Worm (Caenorhabditis elegans) whole organism, L1 larva: ENCODE data around the gene F33C8.4.

Experiments used
- C04F5.9 ChIP-seq: sonication (generic microtip); optimal IDR thresholded peaks from 2 replicates; lab custom pipeline; 2016; ENCODE audit warnings: missing genetic modification characterization, missing compliant biosample characterization
- C34B4.2 ChIP-seq: sonication (generic microtip); optimal IDR thresholded peaks from 2 replicates; lab custom pipeline; 2017; ENCODE audit warnings: mild to moderate bottlenecking, missing genetic modification characterization, missing compliant biosample characterization
- F16B12.6 ChIP-seq: fragments of 150-350 bp; optimal IDR thresholded peaks from 2 replicates; lab custom pipeline; 2014; ENCODE audit warnings: missing biosample characterization, missing genetic modification characterization
- Y116A8C.19 ChIP-seq: sonication (generic microtip); optimal IDR thresholded peaks from 2 replicates; lab custom pipeline; 2016; ENCODE audit warnings: missing compliant biosample characterization, missing genetic modification characterization, borderline replicate concordance
- aha-1 ChIP-seq: fragments of 150-350 bp; optimal IDR thresholded peaks from 2 replicates; lab custom pipeline; 2014; ENCODE audit warnings: missing biosample characterization, missing genetic modification characterization
- alr-1 ChIP-seq: fragments of 200-800 bp; sonication (Bioruptor generic); optimal IDR thresholded peaks from 2 replicates; lab custom pipeline; 2018; ENCODE audit warnings: borderline replicate concordance, mild to moderate bottlenecking, missing genetic modification characterization, missing compliant biosample characterization
- aly-2 ChIP-seq: fragments of 150-350 bp; optimal IDR thresholded peaks from 2 replicates; lab custom pipeline; 2014; ENCODE audit warnings: missing biosample characterization, missing genetic modification characterization
- ama-1 ChIP-seq: fragments of 150-350 bp; optimal IDR thresholded peaks from 2 replicates; lab custom pipeline; 2014
- blmp-1 ChIP-seq: fragments of 150-350 bp; optimal IDR thresholded peaks from 2 replicates; lab custom pipeline; 2014; ENCODE audit warnings: missing biosample characterization, missing genetic modification characterization
- ceh-90 ChIP-seq: sonication (generic microtip); optimal IDR thresholded peaks from 2 replicates; lab custom pipeline; 2016; ENCODE audit warnings: missing genetic modification characterization, missing compliant biosample characterization
- ces-1 ChIP-seq: fragments of 150-350 bp; optimal IDR thresholded peaks from 2 replicates; lab custom pipeline; 2014; ENCODE audit warnings: missing biosample characterization, missing genetic modification reagents, missing genetic modification characterization
- dpl-1 ChIP-seq, 3 experiments: fragments of 150-350 bp in 2 of 3; sonication (generic microtip) in 1 of 3; optimal IDR thresholded peaks; 2 replicates each; lab custom pipeline; 2014 to 2017; ENCODE audit warnings: missing biosample characterization in 3 of 3, missing genetic modification characterization in 3 of 3, missing genetic modification reagents in 3 of 3
- efl-1 ChIP-seq, 4 experiments: fragments of 150-350 bp; optimal IDR thresholded peaks in 3 of 4; peaks in 1 of 4; 1 replicate in 1 of 4; 2 replicates in 3 of 4; lab custom pipeline; 2014; ENCODE audit warnings: missing biosample characterization in 2 of 4, missing genetic modification characterization in 2 of 4, missing genetic modification reagents in 2 of 4
- efl-3 ChIP-seq: fragments of 200-800 bp; sonication (Bioruptor generic); optimal IDR thresholded peaks from 2 replicates; lab custom pipeline; 2018; ENCODE audit warnings: mild to moderate bottlenecking, missing genetic modification characterization, missing compliant biosample characterization
- egl-13 ChIP-seq: sonication (generic microtip); optimal IDR thresholded peaks from 2 replicates; lab custom pipeline; 2016; ENCODE audit warnings: missing genotype, missing genetic modification reagents, missing genetic modification characterization, missing compliant biosample characterization
- egl-27 ChIP-seq, 2 experiments: fragments of 150-350 bp in 1 of 2; sonication (generic microtip); optimal IDR thresholded peaks; 3 replicates each; lab custom pipeline; 2017 to 2018; ENCODE audit warnings: missing biosample characterization in 2 of 2, missing genetic modification characterization in 2 of 2, missing genetic modification reagents in 2 of 2
- elt-3 ChIP-seq, 6 experiments: fragments of 150-350 bp in 1 of 6; sonication (generic microtip); optimal IDR thresholded peaks; 2 replicates each; lab custom pipeline; 2017 to 2018; ENCODE audit warnings: missing biosample characterization in 6 of 6, missing genetic modification characterization in 6 of 6, inconsistent platforms in 1 of 6
- ets-5 ChIP-seq: fragments of 200-800 bp; sonication (Bioruptor generic); IDR thresholded peaks from 2 replicates; pipeline ENCODE4 v1.3.6; 2022; ENCODE audit warnings: missing genetic modification characterization, missing compliant biosample characterization
- fkh-10 ChIP-seq: sonication (generic microtip); optimal IDR thresholded peaks from 2 replicates; lab custom pipeline; 2017; ENCODE audit warnings: missing biosample characterization, missing genetic modification reagents, missing genetic modification characterization
- hlh-17 ChIP-seq: fragments of 200-800 bp; sonication (Bioruptor generic); optimal IDR thresholded peaks from 2 replicates; lab custom pipeline; 2018; ENCODE audit warnings: missing genetic modification characterization, mild to moderate bottlenecking, missing compliant biosample characterization, moderate library complexity, borderline replicate concordance
- hlh-4 ChIP-seq: sonication (generic microtip); optimal IDR thresholded peaks from 2 replicates; lab custom pipeline; 2016; ENCODE audit warnings: mild to moderate bottlenecking, missing genetic modification characterization, missing compliant biosample characterization
- hpl-2 ChIP-seq: fragments of 150-350 bp; optimal IDR thresholded peaks from 2 replicates; lab custom pipeline; 2014; ENCODE audit warnings: missing biosample characterization, missing genetic modification reagents, missing genetic modification characterization
- isw-1 ChIP-seq: fragments of 200-800 bp; sonication (Bioruptor generic); IDR thresholded peaks from 2 replicates; pipeline ENCODE4 v1.3.6; 2022; ENCODE audit warnings: missing genetic modification characterization, missing compliant biosample characterization
- lin-13 ChIP-seq: fragments of 150-350 bp; optimal IDR thresholded peaks from 2 replicates; lab custom pipeline; 2014; ENCODE audit warnings: missing biosample characterization, missing genetic modification reagents, missing genetic modification characterization
- lin-14 ChIP-seq: fragments of 200-800 bp; sonication (Bioruptor generic); optimal IDR thresholded peaks from 2 replicates; lab custom pipeline; 2018; ENCODE audit warnings: mild to moderate bottlenecking, missing genetic modification characterization, moderate library complexity, missing compliant biosample characterization
- lin-15B ChIP-seq: fragments of 150-350 bp; sonication (generic microtip); optimal IDR thresholded peaks from 3 replicates; lab custom pipeline; 2014; ENCODE audit warnings: missing biosample characterization, missing genetic modification characterization
- lin-35 ChIP-seq, 2 experiments: fragments of 150-350 bp; optimal IDR thresholded peaks; 2 replicates each; lab custom pipeline; 2014; ENCODE audit warnings: missing biosample characterization in 2 of 2, missing genetic modification characterization in 2 of 2, missing genetic modification reagents in 2 of 2
- lin-39 ChIP-seq: fragments of 150-350 bp; optimal IDR thresholded peaks from 2 replicates; lab custom pipeline; 2014; ENCODE audit warnings: missing biosample characterization, missing genetic modification reagents, missing genetic modification characterization
- mab-9 ChIP-seq: fragments of 200-800 bp; sonication (Bioruptor generic); IDR thresholded peaks from 2 replicates; pipeline ENCODE4 v1.3.6; 2022; ENCODE audit warnings: missing genetic modification reagents, missing genetic modification characterization, missing compliant biosample characterization
- mdl-1 ChIP-seq, 2 experiments: fragments of 150-350 bp; optimal IDR thresholded peaks; 2 replicates each; lab custom pipeline; 2014 to 2017; ENCODE audit warnings: missing biosample characterization in 2 of 2, missing genetic modification characterization in 2 of 2, inconsistent platforms in 1 of 2
- nhr-20 ChIP-seq: sonication (generic microtip); optimal IDR thresholded peaks from 2 replicates; lab custom pipeline; 2016; ENCODE audit warnings: mild to moderate bottlenecking, missing genetic modification characterization, missing compliant biosample characterization
- nhr-28 ChIP-seq: fragments of 150-350 bp; optimal IDR thresholded peaks from 2 replicates; lab custom pipeline; 2014; ENCODE audit warnings: missing biosample characterization, missing genetic modification characterization
- nhr-47 ChIP-seq: sonication (generic microtip); optimal IDR thresholded peaks from 2 replicates; lab custom pipeline; 2016; ENCODE audit warnings: mild to moderate bottlenecking, missing genetic modification characterization, moderate library complexity, missing compliant biosample characterization
- nhr-77 ChIP-seq: fragments of 150-350 bp; optimal IDR thresholded peaks from 2 replicates; lab custom pipeline; 2014; ENCODE audit warnings: missing biosample characterization, missing genetic modification characterization
- nhr-85 ChIP-seq: sonication (generic microtip); peaks from one replicate; lab custom pipeline; 2016; ENCODE audit warnings: missing genetic modification characterization, inconsistent platforms, missing compliant biosample characterization
- nhr-90 ChIP-seq: sonication (generic microtip); optimal IDR thresholded peaks from 2 replicates; lab custom pipeline; 2016; ENCODE audit warnings: mild to moderate bottlenecking, missing genetic modification characterization, missing compliant biosample characterization; ENCODE audit not compliant: poor library complexity
- pqm-1 ChIP-seq: sonication (generic microtip); optimal IDR thresholded peaks from 3 replicates; lab custom pipeline; 2017; ENCODE audit warnings: missing biosample characterization, missing genetic modification characterization
- rnt-1 ChIP-seq: sonication (generic microtip); optimal IDR thresholded peaks from 2 replicates; lab custom pipeline; 2016; ENCODE audit warnings: mild to moderate bottlenecking, missing genetic modification characterization, moderate library complexity, missing compliant biosample characterization
- snpc-4 ChIP-seq: fragments of 150-350 bp; optimal IDR thresholded peaks from 2 replicates; lab custom pipeline; 2014; ENCODE audit warnings: missing biosample characterization, missing genetic modification characterization
- snu-23 ChIP-seq: sonication (generic microtip); optimal IDR thresholded peaks from 2 replicates; lab custom pipeline; 2016; ENCODE audit warnings: missing genetic modification characterization, missing compliant biosample characterization
- sox-4 ChIP-seq: sonication (generic microtip); optimal IDR thresholded peaks from 2 replicates; lab custom pipeline; 2016; ENCODE audit warnings: missing genetic modification characterization, missing compliant biosample characterization
- sptf-1 ChIP-seq: fragments of 150-350 bp; optimal IDR thresholded peaks from 2 replicates; lab custom pipeline; 2014; ENCODE audit warnings: missing biosample characterization, missing genetic modification characterization
- tbx-2 ChIP-seq: sonication (generic microtip); optimal IDR thresholded peaks from 2 replicates; lab custom pipeline; 2016; ENCODE audit warnings: missing genetic modification characterization, missing compliant biosample characterization
- tlp-1 ChIP-seq: fragments of 150-350 bp; optimal IDR thresholded peaks from 2 replicates; lab custom pipeline; 2014; ENCODE audit warnings: missing biosample characterization, missing genetic modification characterization
- unc-30 ChIP-seq: sonication (generic microtip); optimal IDR thresholded peaks from 2 replicates; lab custom pipeline; 2017; ENCODE audit warnings: missing biosample characterization, missing genetic modification characterization
- unc-86 ChIP-seq: sonication (generic microtip); optimal IDR thresholded peaks from 2 replicates; lab custom pipeline; 2016; ENCODE audit warnings: missing genetic modification characterization, missing compliant biosample characterization
- unc-98 ChIP-seq: fragments of 200-800 bp; sonication (Bioruptor generic); IDR thresholded peaks from 2 replicates; pipeline ENCODE4 v1.3.6; 2022; ENCODE audit warnings: missing genetic modification characterization, missing compliant biosample characterization

The F33C8.4 gene

ce11 chrX:14701490-14701889, 30.6 kb upstream of the F33C8.4 start, which contains the start of gene F40E10.5:
Gene F40E10.5, plus strand, starts transcription at chrX:14701790.
- TF ChIP-seq lin-14 (GFP tag; lab: Kevin White, UChicago) = no peak
- TF ChIP-seq, all 84 proteins: peak for 0

- TF ChIP-seq Y116A8C.19 (tag; lab: Kevin White, UChicago) (no peak), aha-1 (tag; lab: Kevin White, UChicago) (no peak), isw-1 (GFP tag; lab: Robert Waterston, UW) (no peak), fkh-10 (GFP tag; lab: Kevin White, UChicago) (no peak), lin-15B (no peak), unc-86 (tag; lab: Kevin White, UChicago) (no peak), efl-1 (optimal IDR thresholded peaks at IDR 0.05; lab: Kevin White, UChicago) (no peak), efl-1 (GFP tag; optimal IDR thresholded peaks at IDR 0.05 in 1 of 2; lab: Kevin White, UChicago) (peak in 1 of 2 experiments; percentile 9), F16B12.6 (tag; lab: Kevin White, UChicago) (no peak), nhr-47 (tag; lab: Kevin White, UChicago) (no peak), aly-2 (tag; lab: Kevin White, UChicago) (no peak), nhr-90 (no peak), snpc-4 (tag; lab: Kevin White, UChicago) (peak; percentile 74), blmp-1 (tag; lab: Kevin White, UChicago) (no peak), C04F5.9 (tag; lab: Kevin White, UChicago) (no peak), elt-3 (tag; optimal IDR thresholded peaks at IDR 0.05; lab: Kevin White, UChicago) (no peak)
Observed at ce11 chrX:14704933-14705332, 27.1 kb upstream of the F33C8.4 start.

- TF ChIP-seq ces-1 (GFP tag; lab: Kevin White, UChicago) (no peak), hlh-17 (GFP tag; lab: Kevin White, UChicago) (no peak), F16B12.6 (tag; lab: Kevin White, UChicago) (no peak), alr-1 (no peak), unc-98 (no peak), nhr-77 (tag; lab: Kevin White, UChicago) (no peak), mdl-1 (tag; optimal IDR thresholded peaks at IDR 0.05; lab: Kevin White, UChicago) (no peak), ets-5 (GFP tag; lab: Robert Waterston, UW) (no peak), tlp-1 (tag; lab: Kevin White, UChicago) (no peak), snu-23 (no peak), mab-9 (GFP tag; lab: Robert Waterston, UW) (no peak), lin-35 (GFP tag; optimal IDR thresholded peaks at IDR 0.05; lab: Kevin White, UChicago) (peak in 1 of 2 experiments; percentile 39), nhr-20 (no peak), lin-39 (tag; lab: Kevin White, UChicago) (no peak), nhr-90 (no peak), tbx-2 (tag; lab: Kevin White, UChicago) (no peak), sox-4 (tag; lab: Kevin White, UChicago) (no peak), ama-1 (lab: Kevin White, UChicago) (no peak), rnt-1 (tag; lab: Kevin White, UChicago) (no peak), lin-14 (GFP tag; lab: Kevin White, UChicago) (peak; percentile 57), sptf-1 (no peak), fkh-10 (GFP tag; lab: Kevin White, UChicago) (no peak), C04F5.9 (tag; lab: Kevin White, UChicago) (no peak), pqm-1 (tag; lab: Kevin White, UChicago) (no peak), C34B4.2 (tag; lab: Kevin White, UChicago) (no peak), unc-30 (no peak), blmp-1 (tag; lab: Kevin White, UChicago) (no peak), nhr-28 (no peak), efl-3 (GFP tag; lab: Kevin White, UChicago) (no peak), dpl-1 (GFP tag; optimal IDR thresholded peaks at IDR 0.05; lab: Kevin White, UChicago) (no peak), hlh-4 (no peak), egl-13 (no peak), aly-2 (tag; lab: Kevin White, UChicago) (no peak), nhr-85 (tag; lab: Kevin White, UChicago) (peak; percentile 64), ceh-90 (tag; lab: Kevin White, UChicago) (no peak), hpl-2 (GFP tag; lab: Kevin White, UChicago) (no peak), efl-1 (optimal IDR thresholded peaks at IDR 0.05; lab: Kevin White, UChicago) (no peak), efl-1 (GFP tag; optimal IDR thresholded peaks at IDR 0.05 in 1 of 2; lab: Kevin White, UChicago) (peak in 1 of 2 experiments; percentile 86), egl-27 (tag; optimal IDR thresholded peaks at IDR 0.05; lab: Kevin White, UChicago) (no peak), lin-13 (GFP tag; lab: Kevin White, UChicago) (no peak)
Observed at ce11 chrX:14706698-14707285, 25.3 kb upstream of the F33C8.4 start, which contains the start of gene tmem-184. Gene tmem-184, minus strand, starts transcription at chrX:14706861.
